Fruit fly (Drosophila melanogaster): ENCODE data around the gene Zcchc7.

Gene Zcchc7

DNA sequence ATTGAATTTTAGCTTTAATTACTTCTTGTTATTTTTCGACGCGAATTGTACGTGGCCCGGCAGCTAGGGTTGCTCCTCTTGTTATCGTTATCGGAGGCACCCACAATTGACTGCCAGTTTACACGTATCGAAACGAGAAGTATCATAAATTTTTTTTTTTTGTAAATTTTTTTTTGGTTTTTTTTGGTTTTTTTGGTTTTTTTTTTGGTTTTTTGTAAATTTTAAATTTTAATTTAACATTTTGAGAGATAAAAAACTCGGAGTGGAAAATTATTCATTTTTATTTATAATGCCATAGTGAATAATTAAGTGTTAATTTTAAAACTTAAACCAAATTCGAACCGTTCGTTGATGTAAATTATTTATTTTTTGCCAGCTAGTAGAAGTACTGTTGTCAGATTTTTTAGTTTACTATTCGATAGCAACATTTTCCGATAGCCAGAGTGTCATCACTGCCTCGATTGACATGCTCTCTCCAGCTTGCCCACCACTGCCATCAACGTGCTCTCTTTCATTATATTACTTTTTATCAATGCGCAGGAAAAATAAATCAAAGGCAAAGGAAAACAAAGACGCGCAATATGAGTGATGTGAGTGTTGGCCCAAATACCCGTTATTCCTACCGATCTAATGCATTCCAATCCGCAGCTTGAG is at the start of gene Zcchc7, which contains the start of gene kud (continued):
- TF ChIP-seq CG8359 (GFP tag; optimal IDR thresholded peaks at IDR 0.05; ENCODE audit: borderline replicate concordance) (no peak), CG18476 (GFP tag; optimal IDR thresholded peaks at IDR 0.05) (peak; percentile 42), CG1792 (GFP tag; optimal IDR thresholded peaks at IDR 0.05) (peak; percentile 0), CG31441 (GFP tag; IDR thresholded peaks at IDR 0.05) (no peak; the same call in 1 of the 2 replicates), CG10274 (GFP tag; optimal IDR thresholded peaks at IDR 0.05) (no peak), Gsc (GFP tag; IDR thresholded peaks at IDR 0.05) (no peak), CG9817 (tag; optimal IDR thresholded peaks at IDR 0.05) (peak; percentile 75), CG30020 (tag; optimal IDR thresholded peaks at IDR 0.05) (peak; percentile 87), Hr39 (optimal IDR thresholded peaks at IDR 0.05) (no peak), CG8944 (GFP tag; optimal IDR thresholded peaks at IDR 0.05) (no peak), row (GFP tag; IDR thresholded peaks at IDR 0.05) (peak; percentile 89), wek (GFP tag; optimal IDR thresholded peaks at IDR 0.05) (no peak), seq (GFP tag; IDR thresholded peaks at IDR 0.05) (no peak), klu (GFP tag; IDR thresholded peaks at IDR 0.05) (no peak), CG14667 (GFP tag; IDR thresholded peaks at IDR 0.05) (no peak), chif (GFP tag; optimal IDR thresholded peaks at IDR 0.05) (peak in 1 of 2 experiments; percentile 59), CG3281 (GFP tag; optimal IDR thresholded peaks at IDR 0.05) (peak; percentile 64), bowl (GFP tag; IDR thresholded peaks at IDR 0.05) (no peak), CG16779 (GFP tag; IDR thresholded peaks at IDR 0.05) (no peak), CG6854 (GFP tag; optimal IDR thresholded peaks at IDR 0.05) (no peak), HmgD (GFP tag; optimal IDR thresholded peaks at IDR 0.05) (no peak), sisA (GFP tag; IDR thresholded peaks at IDR 0.05) (peak; percentile 12; the same call in 1 of the 2 replicates), Elba2 (GFP tag; optimal IDR thresholded peaks at IDR 0.05) (no peak), CG13775 (GFP tag; optimal IDR thresholded peaks at IDR 0.05) (peak; percentile 70), CG1603 (tag; optimal IDR thresholded peaks at IDR 0.05) (peak; percentile 28), CrebB (tag; optimal IDR thresholded peaks at IDR 0.05) (no peak), CG30403 (GFP tag; optimal IDR thresholded peaks at IDR 0.05) (peak; percentile 77), CG33213 (GFP tag; optimal IDR thresholded peaks at IDR 0.05) (peak; percentile 9), Eip74EF (GFP tag; optimal IDR thresholded peaks at IDR 0.05) (no peak), CG17829 (tag; optimal IDR thresholded peaks at IDR 0.05) (peak; percentile 76), H15 (GFP tag; IDR thresholded peaks at IDR 0.05) (no peak), chm (GFP tag; IDR thresholded peaks at IDR 0.05) (no peak), Sox102F (GFP tag; optimal IDR thresholded peaks at IDR 0.05) (no peak), gsb-n (tag; optimal IDR thresholded peaks at IDR 0.05) (no peak), Hr3 (GFP tag; optimal IDR thresholded peaks at IDR 0.05) (peak; percentile 54), CG10462 (GFP tag; optimal IDR thresholded peaks at IDR 0.05) (peak; percentile 48), CG8924 (tag; optimal IDR thresholded peaks at IDR 0.05) (peak; percentile 69), dati (GFP tag; IDR thresholded peaks at IDR 0.05) (no peak), schlank (tag; optimal IDR thresholded peaks at IDR 0.05) (no peak), YL-1 (GFP tag; optimal IDR thresholded peaks at IDR 0.05) (peak; percentile 41), HLH4C (GFP tag; IDR thresholded peaks at IDR 0.05; ENCODE audit: partially characterized antibody) (peak; percentile 63; the same call in 2 of the 3 replicates), Gug (GFP tag; IDR thresholded peaks at IDR 0.05) (no peak), rib (GFP tag; IDR thresholded peaks at IDR 0.05) (no peak), Drgx (GFP tag; IDR thresholded peaks at IDR 0.05) (0 out of 2 replicates have a peak, but pooled peaks have one; percentile 7), CG8478 (optimal IDR thresholded peaks at IDR 0.05) (no peak), CG1602 (GFP tag; optimal IDR thresholded peaks at IDR 0.05) (peak; percentile 40), CG33557 (GFP tag; optimal IDR thresholded peaks at IDR 0.05) (peak; percentile 74), cato (GFP tag; optimal IDR thresholded peaks at IDR 0.05; ENCODE audit: borderline replicate concordance) (peak; percentile 30), jumu (GFP tag; optimal IDR thresholded peaks at IDR 0.05) (no peak), croc (GFP tag; conservative IDR thresholded peaks at IDR 0.05) (no peak), Rfx (GFP tag; IDR thresholded peaks at IDR 0.05) (peak; percentile 71)

Measured in whole organism, embryonic.